Worm (Caenorhabditis elegans) whole organism, young adult: ENCODE data around the gene F13D12.10.
A peak's percentile ranks its signal among the peaks of the same experiment; 100 is the strongest.

Experiments used
- B0261.1 ChIP-seq: sonication (generic microtip); optimal IDR thresholded peaks from 2 replicates; lab custom pipeline; 2016; ENCODE audit warnings: mild to moderate bottlenecking, missing genetic modification characterization, moderate library complexity, missing compliant biosample characterization
- B0336.3 ChIP-seq: fragments of 200-800 bp; sonication (Bioruptor generic); IDR thresholded peaks from 2 replicates; pipeline ENCODE4 v1.3.6; 2022; ENCODE audit warnings: missing genetic modification characterization, missing compliant biosample characterization
- C06A6.2 ChIP-seq: fragments of 200-800 bp; sonication (Bioruptor generic); conservative IDR thresholded peaks from 2 replicates; pipeline ENCODE4 v1.3.6; 2022; ENCODE audit warnings: missing genetic modification characterization, missing compliant biosample characterization
- C17E4.6 ChIP-seq: fragments of 200-800 bp; sonication (Bioruptor generic); IDR thresholded peaks from 2 replicates; pipeline ENCODE4 v1.3.6; 2022; ENCODE audit warnings: missing genetic modification reagents, missing genetic modification characterization, missing compliant biosample characterization
- F10E7.11 ChIP-seq: sonication (generic microtip); optimal IDR thresholded peaks from 2 replicates; lab custom pipeline; 2017; ENCODE audit warnings: mild to moderate bottlenecking, missing genetic modification characterization, moderate library complexity, missing compliant biosample characterization
- F33H1.4 ChIP-seq: fragments of 200-800 bp; sonication (Bioruptor generic); IDR thresholded peaks from 2 replicates; pipeline ENCODE4 v1.3.6; 2022; ENCODE audit warnings: missing genetic modification reagents, missing genetic modification characterization, missing compliant biosample characterization
- F49E8.2 ChIP-seq: sonication (generic microtip); optimal IDR thresholded peaks from 3 replicates; lab custom pipeline; 2017; ENCODE audit warnings: missing genetic modification characterization, mild to moderate bottlenecking, missing compliant biosample characterization, antibody characterized with exemption, moderate library complexity; ENCODE audit not compliant: insufficient read depth
- K12H6.12 ChIP-seq: fragments of 200-800 bp; sonication (Bioruptor generic); optimal IDR thresholded peaks from 2 replicates; lab custom pipeline; 2018; ENCODE audit warnings: mild to moderate bottlenecking, missing genetic modification characterization, missing compliant biosample characterization
- T26A5.8 ChIP-seq: sonication (generic microtip); optimal IDR thresholded peaks from 2 replicates; lab custom pipeline; 2016; ENCODE audit warnings: missing genetic modification characterization, missing compliant biosample characterization
- Y67H2A.10 ChIP-seq: fragments of 200-800 bp; sonication (Bioruptor generic); conservative IDR thresholded peaks from 2 replicates; pipeline ENCODE4 v1.3.6; 2022; ENCODE audit warnings: missing genetic modification reagents, missing genetic modification characterization, missing compliant biosample characterization
- Y95B8A.8 ChIP-seq: fragments of 200-800 bp; sonication (Bioruptor generic); IDR thresholded peaks from 2 replicates; pipeline ENCODE4 v1.3.6; 2022; ENCODE audit warnings: missing genetic modification reagents, missing genetic modification characterization, missing compliant biosample characterization
- ZK185.1 ChIP-seq: sonication (generic microtip); optimal IDR thresholded peaks from 2 replicates; lab custom pipeline; 2016; ENCODE audit warnings: mild to moderate bottlenecking, missing genetic modification characterization, missing compliant biosample characterization; ENCODE audit not compliant: poor library complexity, severe bottlenecking
- akir-1 ChIP-seq: fragments of 200-800 bp; sonication (Bioruptor generic); optimal IDR thresholded peaks from 2 replicates; lab custom pipeline; 2018; ENCODE audit warnings: mild to moderate bottlenecking, missing genetic modification characterization, moderate library complexity, missing compliant biosample characterization
- ama-1 ChIP-seq, 3 experiments: fragments of 150-350 bp in 1 of 3; sonication (generic microtip) in 2 of 3; optimal IDR thresholded peaks; 2 replicates each; lab custom pipeline; 2014 to 2018; ENCODE audit warnings: missing biosample characterization in 2 of 3, missing genetic modification characterization in 2 of 3, missing genetic modification reagents in 2 of 3
- aptf-3 ChIP-seq: fragments of 200-800 bp; sonication (Bioruptor generic); IDR thresholded peaks from 2 replicates; pipeline ENCODE4 v1.3.6; 2022; ENCODE audit warnings: missing genetic modification characterization, missing compliant biosample characterization
- atf-7 ChIP-seq: sonication (generic microtip); optimal IDR thresholded peaks from 2 replicates; lab custom pipeline; 2017; ENCODE audit warnings: mild to moderate bottlenecking, missing genetic modification characterization, missing compliant biosample characterization
- bed-1 ChIP-seq: fragments of 200-800 bp; sonication (Bioruptor generic); IDR thresholded peaks from 2 replicates; pipeline ENCODE4 v1.3.6; 2022; ENCODE audit warnings: missing genetic modification reagents, missing genetic modification characterization, missing compliant biosample characterization
- ccch-3 ChIP-seq: fragments of 200-800 bp; sonication (Bioruptor generic); optimal IDR thresholded peaks from 2 replicates; lab custom pipeline; 2018; ENCODE audit warnings: mild to moderate bottlenecking, missing genetic modification characterization, missing compliant biosample characterization
- cebp-2 ChIP-seq: fragments of 200-800 bp; sonication (Bioruptor generic); IDR thresholded peaks from 2 replicates; pipeline ENCODE4 v1.3.6; 2022; ENCODE audit warnings: missing genetic modification characterization, missing compliant biosample characterization
- ceh-40 ChIP-seq: fragments of 200-800 bp; sonication (Bioruptor generic); IDR thresholded peaks from 2 replicates; pipeline ENCODE4 v1.3.6; 2022; ENCODE audit warnings: missing genetic modification characterization, missing compliant biosample characterization
- ceh-79 ChIP-seq: sonication (generic microtip); optimal IDR thresholded peaks from 2 replicates; lab custom pipeline; 2017; ENCODE audit warnings: mild to moderate bottlenecking, missing genetic modification characterization, missing compliant biosample characterization
- ceh-91 ChIP-seq: fragments of 200-800 bp; sonication (Bioruptor generic); IDR thresholded peaks from 2 replicates; pipeline ENCODE4 v1.3.6; 2022; ENCODE audit warnings: missing genetic modification reagents, missing genetic modification characterization, missing compliant biosample characterization
- dpff-1 ChIP-seq: sonication (generic microtip); optimal IDR thresholded peaks from 2 replicates; lab custom pipeline; 2017; ENCODE audit warnings: mild to moderate bottlenecking, missing genetic modification characterization, missing compliant biosample characterization
- egrh-3 ChIP-seq: fragments of 200-800 bp; sonication (Bioruptor generic); IDR thresholded peaks from 2 replicates; pipeline ENCODE4 v1.3.6; 2022; ENCODE audit warnings: missing genetic modification reagents, missing genetic modification characterization, missing compliant biosample characterization
- ets-4 ChIP-seq: fragments of 200-800 bp; sonication (Bioruptor generic); optimal IDR thresholded peaks from 2 replicates; lab custom pipeline; 2018; ENCODE audit warnings: mild to moderate bottlenecking, missing genetic modification characterization, missing compliant biosample characterization
- him-1 ChIP-seq: sonication (generic microtip); optimal IDR thresholded peaks from 2 replicates; lab custom pipeline; 2016; ENCODE audit warnings: missing genotype, missing genetic modification reagents, missing genetic modification characterization, missing compliant biosample characterization
- hmg-1.2 ChIP-seq: fragments of 200-800 bp; sonication (Bioruptor generic); IDR thresholded peaks from 2 replicates; pipeline ENCODE4 v1.3.6; 2022; ENCODE audit warnings: missing genetic modification reagents, missing genetic modification characterization, missing compliant biosample characterization
- hrde-1 ChIP-seq: sonication (generic microtip); optimal IDR thresholded peaks from 2 replicates; lab custom pipeline; 2016; ENCODE audit warnings: missing genetic modification characterization, mild to moderate bottlenecking, missing compliant biosample characterization, moderate library complexity, missing genotype, missing genetic modification reagents, borderline replicate concordance
- lsy-27 ChIP-seq: sonication (generic microtip); optimal IDR thresholded peaks from 2 replicates; lab custom pipeline; 2017; ENCODE audit warnings: missing genetic modification characterization, mild to moderate bottlenecking, missing compliant biosample characterization, antibody characterized with exemption, missing genotype, borderline replicate concordance; ENCODE audit not compliant: insufficient read depth
- madf-8 ChIP-seq: fragments of 200-800 bp; sonication (Bioruptor generic); conservative IDR thresholded peaks from 2 replicates; pipeline ENCODE4 v1.3.6; 2022; ENCODE audit warnings: missing genetic modification reagents, missing genetic modification characterization, missing compliant biosample characterization
- mes-4 ChIP-seq: sonication (generic microtip); optimal IDR thresholded peaks from 2 replicates; lab custom pipeline; 2016; ENCODE audit warnings: missing genotype, missing genetic modification characterization, missing compliant biosample characterization
- mxl-1 ChIP-seq: sonication (generic microtip); optimal IDR thresholded peaks from 2 replicates; lab custom pipeline; 2016; ENCODE audit warnings: missing genetic modification characterization, missing compliant biosample characterization
- nfya-2 ChIP-seq: fragments of 200-800 bp; sonication (Bioruptor generic); IDR thresholded peaks from 2 replicates; pipeline ENCODE4 v1.3.6; 2022; ENCODE audit warnings: missing genetic modification reagents, missing genetic modification characterization, missing compliant biosample characterization
- rcor-1 ChIP-seq: fragments of 200-800 bp; sonication (Bioruptor generic); IDR thresholded peaks from 2 replicates; pipeline ENCODE4 v1.3.6; 2022; ENCODE audit warnings: missing genetic modification reagents, missing genetic modification characterization, missing compliant biosample characterization
- rec-8 ChIP-seq, 2 experiments: sonication (generic microtip); optimal IDR thresholded peaks; 2 replicates each; lab custom pipeline; 2016; ENCODE audit warnings: mild to moderate bottlenecking in 2 of 2, missing genetic modification characterization in 2 of 2, missing genetic modification reagents in 2 of 2, missing genotype in 2 of 2, missing biosample characterization in 1 of 2, missing compliant biosample characterization in 1 of 2, moderate library complexity in 1 of 2
- snpc-3.4 ChIP-seq: sonication (generic microtip); optimal IDR thresholded peaks from 2 replicates; lab custom pipeline; 2017; ENCODE audit warnings: missing genetic modification characterization, mild to moderate bottlenecking, missing compliant biosample characterization, antibody characterized with exemption, moderate library complexity, missing genotype, missing genetic modification reagents
- snpc-4 ChIP-seq, 5 experiments: fragments of 150-350 bp in 1 of 5; sonication (generic microtip) in 4 of 5; optimal IDR thresholded peaks; 2 replicates each; lab custom pipeline; 2014 to 2018; ENCODE audit warnings: missing genetic modification characterization in 5 of 5, missing biosample characterization in 3 of 5, antibody characterized with exemption in 2 of 5, mild to moderate bottlenecking in 2 of 5, missing compliant biosample characterization in 2 of 5, missing genotype in 2 of 5, moderate library complexity in 2 of 5, missing genetic modification reagents in 1 of 5
- somi-1 ChIP-seq: fragments of 200-800 bp; sonication (Bioruptor generic); optimal IDR thresholded peaks from 2 replicates; lab custom pipeline; 2018; ENCODE audit warnings: mild to moderate bottlenecking, missing genetic modification characterization, missing compliant biosample characterization
- sptf-2 ChIP-seq: fragments of 200-800 bp; sonication (Bioruptor generic); optimal IDR thresholded peaks from 2 replicates; lab custom pipeline; 2018; ENCODE audit warnings: mild to moderate bottlenecking, missing genetic modification characterization, missing compliant biosample characterization
- tbx-9 ChIP-seq: sonication (generic microtip); optimal IDR thresholded peaks from 2 replicates; lab custom pipeline; 2016; ENCODE audit warnings: borderline replicate concordance, missing genetic modification characterization, inconsistent platforms, missing compliant biosample characterization
- tlf-1 ChIP-seq: fragments of 200-800 bp; sonication (Bioruptor generic); optimal IDR thresholded peaks from 2 replicates; lab custom pipeline; 2018; ENCODE audit warnings: mild to moderate bottlenecking, missing genetic modification characterization, missing compliant biosample characterization
- unc-62 ChIP-seq: fragments of 150-350 bp; optimal IDR thresholded peaks from 2 replicates; lab custom pipeline; 2014; ENCODE audit warnings: missing biosample characterization, missing genetic modification reagents, missing genetic modification characterization
- xnd-1 ChIP-seq: sonication (generic microtip); optimal IDR thresholded peaks from 2 replicates; lab custom pipeline; 2016; ENCODE audit warnings: missing genotype, missing genetic modification reagents, missing genetic modification characterization, missing compliant biosample characterization
- zim-3 ChIP-seq: sonication (generic microtip); optimal IDR thresholded peaks from 2 replicates; lab custom pipeline; 2017; ENCODE audit warnings: mild to moderate bottlenecking, missing genetic modification characterization, moderate library complexity, missing compliant biosample characterization
- ztf-18 ChIP-seq: sonication (generic microtip); optimal IDR thresholded peaks from 2 replicates; lab custom pipeline; 2016; ENCODE audit warnings: missing genotype, mild to moderate bottlenecking, missing genetic modification characterization, missing compliant biosample characterization
- ztf-22 ChIP-seq: fragments of 200-800 bp; sonication (Bioruptor generic); optimal IDR thresholded peaks from 2 replicates; lab custom pipeline; 2018; ENCODE audit warnings: mild to moderate bottlenecking, missing genetic modification characterization, moderate library complexity, missing compliant biosample characterization
- ztf-25 ChIP-seq: fragments of 200-800 bp; sonication (Bioruptor generic); IDR thresholded peaks from 2 replicates; pipeline ENCODE4 v1.3.6; 2022; ENCODE audit warnings: missing genetic modification reagents, missing genetic modification characterization, missing compliant biosample characterization

F13D12.10 gene

ce11 chrII:11756684-11757107, 43.1 kb downstream of the F13D12.10 start (continued):
- TF ChIP-seq egrh-3: no peak
- peak; percentile 60 for TF ChIP-seq B0336.3 (GFP tag; lab: Robert Waterston, UW)
- no peak for TF ChIP-seq F33H1.4 (GFP tag; lab: Robert Waterston, UW)
- no peak for TF ChIP-seq hrde-1 (tag; lab: Kevin White, UChicago)
- no peak for TF ChIP-seq F10E7.11 (tag; lab: Kevin White, UChicago)
- TF ChIP-seq bed-1 (GFP tag; lab: Robert Waterston, UW): no peak
- peak; percentile 18 for TF ChIP-seq xnd-1
- TF ChIP-seq ztf-25 (GFP tag; lab: Robert Waterston, UW): no peak
- no peak for TF ChIP-seq nfya-2 (GFP tag; lab: Robert Waterston, UW)
- no peak for TF ChIP-seq aptf-3
- no peak for TF ChIP-seq tbx-9 (tag; lab: Kevin White, UChicago)
- no peak for TF ChIP-seq C17E4.6
- peak; percentile 12 for TF ChIP-seq ZK185.1 (tag; lab: Kevin White, UChicago)
- TF ChIP-seq zim-3 (tag; lab: Kevin White, UChicago): peak; percentile 61
- TF ChIP-seq T26A5.8: no peak
- TF ChIP-seq ama-1 (optimal IDR thresholded peaks at IDR 0.05; lab: Kevin White, UChicago): peak; percentile 97
- no peak for TF ChIP-seq ama-1 (GFP tag; optimal IDR thresholded peaks at IDR 0.05; lab: Kevin White, UChicago)
- no peak for TF ChIP-seq cebp-2 (GFP tag; lab: Robert Waterston, UW)
- peak; percentile 73; the same call in 1 of the 2 replicates for TF ChIP-seq ceh-40
- TF ChIP-seq ccch-3 (GFP tag; lab: Kevin White, UChicago): no peak
- TF ChIP-seq mxl-1 (tag; lab: Kevin White, UChicago): peak; percentile 47
- no peak for TF ChIP-seq unc-62 (GFP tag; lab: Kevin White, UChicago)
- TF ChIP-seq dpff-1 (tag; lab: Kevin White, UChicago): no peak
- TF ChIP-seq hmg-1.2 (GFP tag; lab: Robert Waterston, UW): 0 out of 2 replicates have a peak, but pooled peaks have one; percentile 23
- peak; percentile 5 for TF ChIP-seq somi-1 (GFP tag; lab: Kevin White, UChicago)
- TF ChIP-seq C06A6.2: peak; percentile 55; the same call in 1 of the 2 replicates
- no peak for TF ChIP-seq akir-1 (GFP tag; lab: Kevin White, UChicago)
- TF ChIP-seq ceh-79: no peak
- TF ChIP-seq Y67H2A.10 (GFP tag; lab: Robert Waterston, UW): no peak
- no peak for TF ChIP-seq B0261.1 (tag; lab: Kevin White, UChicago)
- TF ChIP-seq mes-4: no peak
- no peak for TF ChIP-seq atf-7 (tag; lab: Kevin White, UChicago)
- no peak for TF ChIP-seq F49E8.2
- TF ChIP-seq snpc-4 (GFP tag; optimal IDR thresholded peaks at IDR 0.05; lab: Kevin White, UChicago): peak; percentile 78
- peak; percentile 72 to 92 (median 90) for TF ChIP-seq snpc-4 (tag; optimal IDR thresholded peaks at IDR 0.05; lab: Kevin White, UChicago)
- TF ChIP-seq him-1: no peak
- no peak for TF ChIP-seq madf-8
- peak; percentile 61 for TF ChIP-seq tlf-1 (GFP tag; lab: Kevin White, UChicago)
- no peak for TF ChIP-seq lsy-27 (tag; lab: Kevin White, UChicago)
- TF ChIP-seq ets-4 (GFP tag; lab: Kevin White, UChicago): no peak
- no peak for TF ChIP-seq ceh-91 (GFP tag; lab: Robert Waterston, UW)
- TF ChIP-seq ztf-22 (GFP tag; lab: Kevin White, UChicago): peak; percentile 24
- peak; percentile 50 for TF ChIP-seq K12H6.12 (tag; lab: Kevin White, UChicago)
- TF ChIP-seq sptf-2 (GFP tag; lab: Kevin White, UChicago): no peak
- peak; percentile 59 for TF ChIP-seq ztf-18 (tag; lab: Kevin White, UChicago)
- no peak for TF ChIP-seq Y95B8A.8 (GFP tag; lab: Robert Waterston, UW)
- peak; percentile 45 for TF ChIP-seq snpc-3.4 (tag; lab: Kevin White, UChicago)
- TF ChIP-seq rcor-1 (GFP tag; lab: Robert Waterston, UW): no peak
- TF ChIP-seq rec-8 (tag; optimal IDR thresholded peaks at IDR 0.05; lab: Kevin White, UChicago): no peak
